Worm (Caenorhabditis elegans) whole organism, young adult: ENCODE results near the gene chtb-3.

Experiments
- ama-1 ChIP-seq, 3 experiments: fragments of 150-350 bp in 1 of 3; sonication (generic microtip) in 2 of 3; optimal IDR thresholded peaks; 2 replicates each; lab custom pipeline; 2014 to 2018; ENCODE audit warnings: missing biosample characterization in 2 of 3, missing genetic modification characterization in 2 of 3, missing genetic modification reagents in 2 of 3
- dpff-1 ChIP-seq: sonication (generic microtip); optimal IDR thresholded peaks from 2 replicates; lab custom pipeline; 2017; ENCODE audit warnings: mild to moderate bottlenecking, missing genetic modification characterization, missing compliant biosample characterization
- ets-4 ChIP-seq: fragments of 200-800 bp; sonication (Bioruptor generic); optimal IDR thresholded peaks from 2 replicates; lab custom pipeline; 2018; ENCODE audit warnings: mild to moderate bottlenecking, missing genetic modification characterization, missing compliant biosample characterization
- let-526 ChIP-seq: fragments of 200-800 bp; sonication (Bioruptor generic); IDR thresholded peaks from 2 replicates; pipeline ENCODE4 v1.3.6; 2022; ENCODE audit warnings: missing genetic modification reagents, missing genetic modification characterization, missing compliant biosample characterization
- nfya-1 ChIP-seq: sonication (generic microtip); optimal IDR thresholded peaks from 2 replicates; lab custom pipeline; 2017; ENCODE audit warnings: antibody characterized with exemption, missing compliant biosample characterization, missing genetic modification characterization, borderline replicate concordance; ENCODE audit not compliant: insufficient read depth
- nhr-27 ChIP-seq: fragments of 200-800 bp; sonication (Bioruptor generic); optimal IDR thresholded peaks from 2 replicates; lab custom pipeline; 2018; ENCODE audit warnings: mild to moderate bottlenecking, missing genetic modification characterization, moderate library complexity, missing compliant biosample characterization
- nhr-90 ChIP-seq: sonication (generic microtip); optimal IDR thresholded peaks from 2 replicates; lab custom pipeline; 2016; ENCODE audit warnings: missing genotype, mild to moderate bottlenecking, missing genetic modification characterization, missing compliant biosample characterization
- snpc-4 ChIP-seq, 5 experiments: fragments of 150-350 bp in 1 of 5; sonication (generic microtip) in 4 of 5; optimal IDR thresholded peaks; 2 replicates each; lab custom pipeline; 2014 to 2018; ENCODE audit warnings: missing genetic modification characterization in 5 of 5, missing biosample characterization in 3 of 5, antibody characterized with exemption in 2 of 5, mild to moderate bottlenecking in 2 of 5, missing compliant biosample characterization in 2 of 5, missing genotype in 2 of 5, moderate library complexity in 2 of 5, missing genetic modification reagents in 1 of 5

DNA sequence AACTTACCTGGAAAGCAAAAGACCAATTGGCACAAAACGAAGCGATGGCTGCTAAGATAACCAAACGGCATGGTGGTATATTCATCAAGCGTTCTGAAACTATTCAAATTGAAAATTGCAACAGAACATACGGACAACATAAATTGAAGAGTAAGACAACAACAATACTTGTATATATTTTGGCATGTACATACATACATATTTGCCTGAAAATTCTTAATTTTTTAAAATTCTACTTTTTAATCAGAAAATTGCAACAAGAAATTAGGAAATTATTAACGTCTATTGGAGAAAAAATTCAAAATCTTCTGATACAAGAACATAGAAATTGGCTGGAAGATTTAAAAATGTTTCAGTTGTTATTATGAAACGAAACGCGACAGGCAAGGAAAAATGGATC lies 18.5 kb upstream of the chtb-3 start, which contains the start of gene C03B1.13:
- TF ChIP-seq dpff-1 = no peak
- TF ChIP-seq let-526 = no peak
- no peak for TF ChIP-seq nfya-1 (tag; lab: Kevin White, UChicago)
- no peak for TF ChIP-seq ama-1 (optimal IDR thresholded peaks at IDR 0.05; lab: Kevin White, UChicago)
- no peak for TF ChIP-seq ama-1 (GFP tag; optimal IDR thresholded peaks at IDR 0.05; lab: Kevin White, UChicago)
- no peak for TF ChIP-seq nhr-27 (tag; lab: Kevin White, UChicago)
- TF ChIP-seq ets-4 = no peak
- TF ChIP-seq nhr-90 (tag; lab: Kevin White, UChicago) = no peak
- TF ChIP-seq snpc-4 (GFP tag; optimal IDR thresholded peaks at IDR 0.05; lab: Kevin White, UChicago) = no peak
- TF ChIP-seq snpc-4 (tag; optimal IDR thresholded peaks at IDR 0.05; lab: Kevin White, UChicago) = no peak
